Worm (Caenorhabditis elegans) whole organism, L1 larva: ENCODE measurements around the gene osg-1.

ENCODE experiments used
- C16A3.4 ChIP-seq: fragments of 150-350 bp; optimal IDR thresholded peaks from 2 replicates; lab custom pipeline; 2014; ENCODE audit warnings: missing biosample characterization, missing genetic modification characterization
- F16B12.6 ChIP-seq: fragments of 150-350 bp; optimal IDR thresholded peaks from 2 replicates; lab custom pipeline; 2014; ENCODE audit warnings: missing biosample characterization, missing genetic modification characterization
- aly-2 ChIP-seq: fragments of 150-350 bp; optimal IDR thresholded peaks from 2 replicates; lab custom pipeline; 2014; ENCODE audit warnings: missing biosample characterization, missing genetic modification characterization
- ama-1 ChIP-seq: fragments of 150-350 bp; optimal IDR thresholded peaks from 2 replicates; lab custom pipeline; 2014
- ceh-8 ChIP-seq: fragments of 200-800 bp; sonication (Bioruptor generic); optimal IDR thresholded peaks from 2 replicates; lab custom pipeline; 2018; ENCODE audit warnings: mild to moderate bottlenecking, missing genetic modification characterization, moderate library complexity, missing compliant biosample characterization
- dpl-1 ChIP-seq, 3 experiments: fragments of 150-350 bp in 2 of 3; sonication (generic microtip) in 1 of 3; optimal IDR thresholded peaks; 2 replicates each; lab custom pipeline; 2014 to 2017; ENCODE audit warnings: missing biosample characterization in 3 of 3, missing genetic modification characterization in 3 of 3, missing genetic modification reagents in 3 of 3
- dsc-1 ChIP-seq: sonication (generic microtip); optimal IDR thresholded peaks from 2 replicates; lab custom pipeline; 2016; ENCODE audit warnings: mild to moderate bottlenecking, missing genetic modification characterization, missing compliant biosample characterization
- efl-1 ChIP-seq, 4 experiments: fragments of 150-350 bp; optimal IDR thresholded peaks in 3 of 4; peaks in 1 of 4; 1 replicate in 1 of 4; 2 replicates in 3 of 4; lab custom pipeline; 2014; ENCODE audit warnings: missing biosample characterization in 2 of 4, missing genetic modification characterization in 2 of 4, missing genetic modification reagents in 2 of 4
- egl-27 ChIP-seq, 2 experiments: fragments of 150-350 bp in 1 of 2; sonication (generic microtip); optimal IDR thresholded peaks; 3 replicates each; lab custom pipeline; 2017 to 2018; ENCODE audit warnings: missing biosample characterization in 2 of 2, missing genetic modification characterization in 2 of 2, missing genetic modification reagents in 2 of 2
- fkh-10 ChIP-seq: sonication (generic microtip); optimal IDR thresholded peaks from 2 replicates; lab custom pipeline; 2017; ENCODE audit warnings: missing biosample characterization, missing genetic modification reagents, missing genetic modification characterization
- grh-1 ChIP-seq: fragments of 200-800 bp; sonication (Bioruptor generic); IDR thresholded peaks from 2 replicates; pipeline ENCODE4 v1.3.6; 2022; ENCODE audit warnings: missing genetic modification reagents, missing genetic modification characterization, missing compliant biosample characterization
- hlh-17 ChIP-seq: fragments of 200-800 bp; sonication (Bioruptor generic); optimal IDR thresholded peaks from 2 replicates; lab custom pipeline; 2018; ENCODE audit warnings: missing genetic modification characterization, mild to moderate bottlenecking, missing compliant biosample characterization, moderate library complexity, borderline replicate concordance
- hlh-4 ChIP-seq: sonication (generic microtip); optimal IDR thresholded peaks from 2 replicates; lab custom pipeline; 2016; ENCODE audit warnings: mild to moderate bottlenecking, missing genetic modification characterization, missing compliant biosample characterization
- hpl-2 ChIP-seq: fragments of 150-350 bp; optimal IDR thresholded peaks from 2 replicates; lab custom pipeline; 2014; ENCODE audit warnings: missing biosample characterization, missing genetic modification reagents, missing genetic modification characterization
- isw-1 ChIP-seq: fragments of 200-800 bp; sonication (Bioruptor generic); IDR thresholded peaks from 2 replicates; pipeline ENCODE4 v1.3.6; 2022; ENCODE audit warnings: missing genetic modification characterization, missing compliant biosample characterization
- jun-1 ChIP-seq: fragments of 150-350 bp; optimal IDR thresholded peaks from 2 replicates; lab custom pipeline; 2014; ENCODE audit warnings: missing biosample characterization, missing genetic modification reagents, missing genetic modification characterization
- lin-39 ChIP-seq: fragments of 150-350 bp; optimal IDR thresholded peaks from 2 replicates; lab custom pipeline; 2014; ENCODE audit warnings: missing biosample characterization, missing genetic modification reagents, missing genetic modification characterization
- mab-9 ChIP-seq: fragments of 200-800 bp; sonication (Bioruptor generic); IDR thresholded peaks from 2 replicates; pipeline ENCODE4 v1.3.6; 2022; ENCODE audit warnings: missing genetic modification reagents, missing genetic modification characterization, missing compliant biosample characterization
- mdl-1 ChIP-seq, 2 experiments: fragments of 150-350 bp; optimal IDR thresholded peaks; 2 replicates each; lab custom pipeline; 2014 to 2017; ENCODE audit warnings: missing biosample characterization in 2 of 2, missing genetic modification characterization in 2 of 2, inconsistent platforms in 1 of 2
- mep-1 ChIP-seq: fragments of 150-350 bp; optimal IDR thresholded peaks from 2 replicates; lab custom pipeline; 2014; ENCODE audit warnings: missing biosample characterization, missing genetic modification characterization
- nhr-11 ChIP-seq: fragments of 150-350 bp; optimal IDR thresholded peaks from 2 replicates; lab custom pipeline; 2014; ENCODE audit warnings: missing biosample characterization, missing genetic modification characterization
- nhr-12 ChIP-seq: sonication (generic microtip); optimal IDR thresholded peaks from 2 replicates; lab custom pipeline; 2017; ENCODE audit warnings: missing biosample characterization, missing genetic modification characterization
- nhr-19 ChIP-seq: fragments of 200-800 bp; sonication (Bioruptor generic); conservative IDR thresholded peaks from 2 replicates; pipeline ENCODE4 v1.3.6; 2022; ENCODE audit warnings: missing genetic modification characterization, missing compliant biosample characterization
- nhr-28 ChIP-seq: fragments of 150-350 bp; optimal IDR thresholded peaks from 2 replicates; lab custom pipeline; 2014; ENCODE audit warnings: missing biosample characterization, missing genetic modification characterization
- nhr-71 ChIP-seq: sonication (generic microtip); optimal IDR thresholded peaks from 2 replicates; lab custom pipeline; 2016; ENCODE audit warnings: mild to moderate bottlenecking, missing genetic modification characterization, moderate library complexity, missing compliant biosample characterization
- nhr-84 ChIP-seq: sonication (generic microtip); optimal IDR thresholded peaks from 2 replicates; lab custom pipeline; 2017; ENCODE audit warnings: missing biosample characterization, missing genetic modification characterization
- nhr-85 ChIP-seq: sonication (generic microtip); peaks from one replicate; lab custom pipeline; 2016; ENCODE audit warnings: missing genetic modification characterization, inconsistent platforms, missing compliant biosample characterization
- pag-3 ChIP-seq: sonication (generic microtip); optimal IDR thresholded peaks from 2 replicates; lab custom pipeline; 2017; ENCODE audit warnings: missing genetic modification characterization, mild to moderate bottlenecking, missing compliant biosample characterization, antibody characterized with exemption, borderline replicate concordance; ENCODE audit not compliant: insufficient read depth
- pax-3 ChIP-seq: fragments of 200-800 bp; sonication (Bioruptor generic); optimal IDR thresholded peaks from 2 replicates; lab custom pipeline; 2018; ENCODE audit warnings: mild to moderate bottlenecking, missing genetic modification characterization, moderate library complexity, missing compliant biosample characterization
- skn-1 ChIP-seq: fragments of 150-350 bp; optimal IDR thresholded peaks from 2 replicates; lab custom pipeline; 2014; ENCODE audit warnings: missing biosample characterization, missing genetic modification characterization
- snu-23 ChIP-seq: sonication (generic microtip); optimal IDR thresholded peaks from 2 replicates; lab custom pipeline; 2016; ENCODE audit warnings: missing genetic modification characterization, missing compliant biosample characterization
- sup-37 ChIP-seq: fragments of 200-800 bp; sonication (Bioruptor generic); optimal IDR thresholded peaks from 2 replicates; lab custom pipeline; 2018; ENCODE audit warnings: mild to moderate bottlenecking, missing genetic modification characterization, missing compliant biosample characterization
- tbx-2 ChIP-seq: sonication (generic microtip); optimal IDR thresholded peaks from 2 replicates; lab custom pipeline; 2016; ENCODE audit warnings: missing genetic modification characterization, missing compliant biosample characterization
- unc-130 ChIP-seq: fragments of 150-350 bp; optimal IDR thresholded peaks from 2 replicates; lab custom pipeline; 2017; ENCODE audit warnings: missing biosample characterization, missing genetic modification characterization, inconsistent platforms
- unc-62 ChIP-seq: fragments of 150-350 bp; optimal IDR thresholded peaks from 2 replicates; lab custom pipeline; 2014; ENCODE audit warnings: missing biosample characterization, missing genetic modification reagents, missing genetic modification characterization
- unc-86 ChIP-seq: sonication (generic microtip); optimal IDR thresholded peaks from 2 replicates; lab custom pipeline; 2016; ENCODE audit warnings: missing genetic modification characterization, missing compliant biosample characterization
- xbp-1 ChIP-seq: sonication (generic microtip); optimal IDR thresholded peaks from 2 replicates; lab custom pipeline; 2016; ENCODE audit warnings: missing genetic modification characterization, missing compliant biosample characterization
- ztf-4 ChIP-seq: fragments of 150-350 bp; optimal IDR thresholded peaks from 2 replicates; lab custom pipeline; 2014; ENCODE audit warnings: missing biosample characterization, missing genetic modification characterization

The osg-1 gene

DNA sequence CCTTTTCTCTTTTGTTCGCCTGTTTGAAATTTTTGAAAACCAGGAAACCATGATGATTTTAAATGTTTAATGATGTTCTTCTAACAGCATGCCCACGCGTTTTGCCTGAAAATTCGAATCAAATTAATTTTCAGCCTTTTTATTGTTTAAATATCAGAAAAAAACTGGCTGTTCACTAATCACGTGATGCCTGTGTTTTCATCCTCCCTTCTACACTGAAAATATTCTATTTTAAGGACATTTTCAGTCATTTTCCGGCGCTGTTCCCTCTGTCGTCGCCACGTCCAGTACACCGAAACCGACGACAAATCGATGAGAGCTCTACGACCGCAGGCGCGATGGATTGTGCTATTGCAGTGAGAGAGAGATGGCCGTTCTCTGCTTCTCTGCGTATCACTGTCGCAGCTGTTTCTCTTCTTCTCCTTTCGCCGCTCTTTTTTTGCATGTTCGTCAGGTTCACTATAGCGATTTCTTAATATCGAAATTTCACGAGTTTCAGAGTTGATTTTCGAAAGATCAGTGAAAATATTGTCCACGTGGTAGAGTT is 37.5 kb upstream of the osg-1 start, which contains the start of gene F48E8.8 (continued):
- peak; percentile 55 for TF ChIP-seq skn-1
- peak; percentile 46 for TF ChIP-seq dsc-1 (tag; lab: Kevin White, UChicago)
- peak; percentile 34 to 63 (median 62) for TF ChIP-seq dpl-1 (GFP tag; optimal IDR thresholded peaks at IDR 0.05; lab: Kevin White, UChicago)
- TF ChIP-seq tbx-2 (tag; lab: Kevin White, UChicago), result peak; percentile 81
- peak; percentile 81 for TF ChIP-seq mab-9 (GFP tag; lab: Robert Waterston, UW)
- peak; percentile 77 to 83 for TF ChIP-seq efl-1 (optimal IDR thresholded peaks at IDR 0.05; lab: Kevin White, UChicago)
- peak; percentile 65 to 96 for TF ChIP-seq efl-1 (GFP tag; optimal IDR thresholded peaks at IDR 0.05 in 1 of 2; lab: Kevin White, UChicago)
- no peak for TF ChIP-seq ama-1 (lab: Kevin White, UChicago)
- TF ChIP-seq nhr-19 (GFP tag; lab: Robert Waterston, UW), result 0 out of 2 replicates have a peak, but pooled peaks have one; percentile 36
- TF ChIP-seq snu-23, result peak; percentile 66
- TF ChIP-seq F16B12.6, result peak; percentile 79
- TF ChIP-seq jun-1 (tag; lab: Kevin White, UChicago), result peak; percentile 3
- peak; percentile 35 for TF ChIP-seq unc-130 (tag; lab: Kevin White, UChicago)
- no peak for TF ChIP-seq nhr-11 (tag; lab: Kevin White, UChicago)
- TF ChIP-seq lin-39 (tag; lab: Kevin White, UChicago), result no peak
- TF ChIP-seq isw-1 (GFP tag; lab: Robert Waterston, UW), result peak; percentile 33
- peak; percentile 74 for TF ChIP-seq nhr-71 (tag; lab: Kevin White, UChicago)
- TF ChIP-seq mdl-1 (tag; optimal IDR thresholded peaks at IDR 0.05; lab: Kevin White, UChicago), result peak in 1 of 2 experiments; percentile 34
- no peak for TF ChIP-seq hlh-17 (GFP tag; lab: Kevin White, UChicago)
- TF ChIP-seq mep-1 (tag; lab: Kevin White, UChicago), result peak; percentile 30
- peak; percentile 70 for TF ChIP-seq nhr-85
- TF ChIP-seq unc-86 (tag; lab: Kevin White, UChicago), result peak; percentile 15

ce11 chrIII:5450430-5450829 is 36.9 kb upstream of the osg-1 start, which contains the start of gene paa-1:
paa-1 (plus strand) TSS chrIII:5450730.
- TF ChIP-seq grh-1 (GFP tag; lab: Robert Waterston, UW), result no peak
- no peak for TF ChIP-seq efl-1 (optimal IDR thresholded peaks at IDR 0.05; lab: Kevin White, UChicago)
- TF ChIP-seq efl-1 (GFP tag; optimal IDR thresholded peaks at IDR 0.05 in 1 of 2; lab: Kevin White, UChicago), result peak in 1 of 2 experiments; percentile 35
- no peak for TF ChIP-seq xbp-1 (tag; lab: Kevin White, UChicago)
- TF ChIP-seq hlh-17 (GFP tag; lab: Kevin White, UChicago), result no peak
- TF ChIP-seq aly-2 (tag; lab: Kevin White, UChicago), result no peak

DNA sequence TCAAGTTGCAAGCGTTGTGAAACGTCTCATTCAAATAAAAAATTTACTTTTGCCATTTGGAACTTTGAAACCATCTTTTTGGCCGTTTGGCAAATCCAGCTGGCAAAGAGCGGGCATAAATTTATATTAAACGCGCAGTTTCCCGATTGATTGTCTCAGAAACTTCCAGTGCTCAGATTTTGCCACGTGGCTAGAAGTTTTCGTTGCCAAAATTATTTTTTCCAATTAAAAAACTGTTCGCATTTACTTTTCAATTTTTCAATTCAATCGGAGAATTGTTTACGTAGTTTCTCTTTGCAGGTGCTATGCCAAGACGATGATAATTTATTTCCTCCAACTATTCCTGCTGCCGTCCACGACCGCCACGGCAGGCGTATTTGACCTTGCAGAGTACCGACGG is 34.1 kb upstream of the osg-1 start, which contains the start of gene F48E8.4:
TSS of gene F48E8.4 (plus strand) at position 301 of the 400 bp plus-strand sequence.
- no peak for TF ChIP-seq unc-62 (GFP tag; lab: Kevin White, UChicago)
- TF ChIP-seq efl-1 (optimal IDR thresholded peaks at IDR 0.05; lab: Kevin White, UChicago), result no peak
- TF ChIP-seq efl-1 (GFP tag; optimal IDR thresholded peaks at IDR 0.05 in 1 of 2; lab: Kevin White, UChicago), result peak in 1 of 2 experiments; percentile 82

DNA sequence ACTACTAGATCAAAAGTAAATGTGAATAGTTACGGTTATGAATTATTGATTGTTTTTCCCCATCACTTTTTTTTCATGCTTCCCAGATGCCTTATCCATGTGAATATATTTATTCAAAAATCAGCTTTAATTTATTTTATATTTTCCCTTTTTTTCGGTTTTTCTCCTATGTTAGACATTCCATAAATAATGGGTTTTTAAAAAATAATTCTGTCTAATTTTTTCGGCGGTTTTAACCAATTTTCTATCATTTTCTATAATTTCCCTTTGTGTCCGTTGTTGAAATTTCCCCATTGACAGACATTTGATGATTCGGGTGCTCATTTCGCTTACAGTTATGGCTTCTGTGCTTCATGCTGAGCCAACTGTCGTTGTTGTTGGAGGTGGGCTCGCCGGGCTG is 26.3 kb upstream of the osg-1 start, which contains the start of gene F48E8.3:
TSS of gene F48E8.3 (plus strand) at position 301 of the 400 bp plus-strand sequence.
- TF ChIP-seq pax-3 (tag; lab: Kevin White, UChicago) (no peak), C16A3.4 (tag; lab: Kevin White, UChicago) (no peak), ceh-8 (GFP tag; lab: Kevin White, UChicago) (no peak), hpl-2 (GFP tag; lab: Kevin White, UChicago) (no peak), lin-39 (tag; lab: Kevin White, UChicago) (no peak), fkh-10 (GFP tag; lab: Kevin White, UChicago) (no peak), ztf-4 (tag; lab: Kevin White, UChicago) (no peak), isw-1 (GFP tag; lab: Robert Waterston, UW) (no peak), tbx-2 (tag; lab: Kevin White, UChicago) (no peak), pag-3 (no peak), sup-37 (no peak), nhr-12 (tag; lab: Kevin White, UChicago) (no peak), nhr-84 (tag; lab: Kevin White, UChicago) (no peak), egl-27 (tag; optimal IDR thresholded peaks at IDR 0.05; lab: Kevin White, UChicago) (no peak), dpl-1 (GFP tag; optimal IDR thresholded peaks at IDR 0.05; lab: Kevin White, UChicago) (no peak), mab-9 (GFP tag; lab: Robert Waterston, UW) (no peak), hlh-4 (tag; lab: Kevin White, UChicago) (no peak), nhr-28 (no peak), unc-62 (GFP tag; lab: Kevin White, UChicago) (no peak)
